Worm (Caenorhabditis elegans) whole organism, early embryonic: ENCODE measurements around the gene H06I04.6.

Source experiments
- ama-1 ChIP-seq: fragments of 150-350 bp; optimal IDR thresholded peaks from 2 replicates; lab custom pipeline; 2014
- ceh-13 ChIP-seq: fragments of 200-800 bp; sonication (Bioruptor generic); optimal IDR thresholded peaks from 2 replicates; lab custom pipeline; 2018; ENCODE audit warnings: mild to moderate bottlenecking, missing genetic modification characterization, missing compliant biosample characterization
- ceh-36 ChIP-seq: sonication (generic microtip); optimal IDR thresholded peaks from 2 replicates; lab custom pipeline; 2016; ENCODE audit warnings: missing genetic modification characterization, inconsistent platforms, missing compliant biosample characterization
- ets-7 ChIP-seq: sonication (generic microtip); optimal IDR thresholded peaks from 2 replicates; lab custom pipeline; 2016; ENCODE audit warnings: missing genotype, missing genetic modification characterization, missing compliant biosample characterization
- flt-1 ChIP-seq: fragments of 200-800 bp; sonication (Bioruptor generic); IDR thresholded peaks from 2 replicates; pipeline ENCODE4 v1.3.6; 2022; ENCODE audit warnings: missing genetic modification characterization, missing compliant biosample characterization
- hmbx-1 ChIP-seq: sonication (generic microtip); optimal IDR thresholded peaks from 2 replicates; lab custom pipeline; 2016; ENCODE audit warnings: mild to moderate bottlenecking, missing genetic modification characterization, missing compliant biosample characterization
- hmg-4 ChIP-seq: fragments of 200-800 bp; sonication (Bioruptor generic); optimal IDR thresholded peaks from 2 replicates; lab custom pipeline; 2018; ENCODE audit warnings: mild to moderate bottlenecking, missing genetic modification characterization, missing compliant biosample characterization
- hnd-1 ChIP-seq: sonication (generic microtip); optimal IDR thresholded peaks from 2 replicates; lab custom pipeline; 2016; ENCODE audit warnings: missing genetic modification characterization, missing compliant biosample characterization
- pes-1 ChIP-seq: fragments of 200-800 bp; sonication (Bioruptor generic); IDR thresholded peaks from 2 replicates; pipeline ENCODE4 v1.3.6; 2022; ENCODE audit warnings: missing genetic modification reagents, missing genetic modification characterization, missing compliant biosample characterization
- scrt-1 ChIP-seq: fragments of 200-800 bp; sonication (Bioruptor generic); IDR thresholded peaks from 2 replicates; pipeline ENCODE4 v1.3.6; 2022; ENCODE audit warnings: missing genetic modification characterization, missing compliant biosample characterization
- sea-1 ChIP-seq: fragments of 200-800 bp; sonication (Bioruptor generic); conservative IDR thresholded peaks from 2 replicates; pipeline ENCODE4 v1.3.6; 2022; ENCODE audit warnings: missing genetic modification characterization, missing compliant biosample characterization
- tbx-11 ChIP-seq: fragments of 200-800 bp; sonication (Bioruptor generic); IDR thresholded peaks from 2 replicates; pipeline ENCODE4 v1.3.6; 2022; ENCODE audit warnings: missing genetic modification characterization, missing compliant biosample characterization

DNA sequence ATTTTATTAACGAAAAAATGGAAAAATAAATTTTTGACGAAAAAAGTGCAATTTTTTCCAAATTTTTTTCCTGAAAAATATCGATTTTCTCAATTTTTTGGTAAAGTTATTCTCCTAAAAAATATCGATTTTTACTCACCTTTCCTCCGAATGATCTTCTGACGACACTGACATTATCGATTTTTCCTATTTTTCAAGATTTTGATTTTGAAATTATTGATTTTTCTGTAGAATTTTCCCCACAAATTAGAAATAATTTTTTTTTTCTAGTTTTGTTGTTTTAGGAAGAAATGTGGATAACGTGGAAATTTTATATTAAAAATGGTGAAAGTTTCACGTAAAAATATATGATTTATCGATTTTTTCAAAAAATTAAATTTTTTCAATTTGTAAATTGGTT, 47.4 kb upstream of the H06I04.6 start:
- TF ChIP-seq hmg-4 (no peak), hmbx-1 (tag; lab: Kevin White, UChicago) (no peak), ama-1 (lab: Kevin White, UChicago) (no peak), flt-1 (GFP tag; lab: Robert Waterston, UW) (no peak), pes-1 (no peak), ceh-36 (tag; lab: Kevin White, UChicago) (no peak), ceh-13 (GFP tag; lab: Kevin White, UChicago) (no peak), hnd-1 (tag; lab: Kevin White, UChicago) (no peak), ets-7 (tag; lab: Kevin White, UChicago) (no peak), scrt-1 (no peak), tbx-11 (GFP tag; lab: Robert Waterston, UW) (no peak), sea-1 (no peak)
